Worm (Caenorhabditis elegans) whole organism, late embryonic: ENCODE measurements around the gene cyh-1.

ENCODE experiments used
- C08G9.2 ChIP-seq: sonication (generic microtip); optimal IDR thresholded peaks from 2 replicates; lab custom pipeline; 2016; ENCODE audit warnings: mild to moderate bottlenecking, missing genetic modification characterization, moderate library complexity, missing compliant biosample characterization
- C38D4.7 ChIP-seq: fragments of 200-800 bp; sonication (Bioruptor generic); optimal IDR thresholded peaks from 2 replicates; lab custom pipeline; 2018; ENCODE audit warnings: mild to moderate bottlenecking, missing genetic modification characterization, moderate library complexity, missing compliant biosample characterization
- F13H6.1 ChIP-seq: sonication (generic microtip); optimal IDR thresholded peaks from 2 replicates; lab custom pipeline; 2016; ENCODE audit warnings: missing genetic modification characterization, missing compliant biosample characterization
- K09A11.1 ChIP-seq: sonication (generic microtip); optimal IDR thresholded peaks from 2 replicates; lab custom pipeline; 2017; ENCODE audit warnings: antibody characterized with exemption, mild to moderate bottlenecking, missing genetic modification characterization, missing compliant biosample characterization; ENCODE audit not compliant: insufficient read depth
- T23F11.4 ChIP-seq: fragments of 200-800 bp; sonication (Bioruptor generic); optimal IDR thresholded peaks from 2 replicates; lab custom pipeline; 2018; ENCODE audit warnings: mild to moderate bottlenecking, missing genetic modification characterization, missing compliant biosample characterization
- Y22D7AL.16 ChIP-seq: sonication (generic microtip); optimal IDR thresholded peaks from 2 replicates; lab custom pipeline; 2016; ENCODE audit warnings: missing genetic modification characterization, missing compliant biosample characterization
- ahr-1 ChIP-seq: sonication (generic microtip); optimal IDR thresholded peaks from 2 replicates; lab custom pipeline; 2016; ENCODE audit warnings: missing genetic modification characterization, missing compliant biosample characterization
- ceh-14 ChIP-seq: sonication (generic microtip); optimal IDR thresholded peaks from 2 replicates; lab custom pipeline; 2016; ENCODE audit warnings: missing genotype, missing genetic modification characterization, missing compliant biosample characterization
- ceh-18 ChIP-seq: sonication (generic microtip); optimal IDR thresholded peaks from 2 replicates; lab custom pipeline; 2016; ENCODE audit warnings: missing genetic modification characterization, missing compliant biosample characterization
- ceh-2 ChIP-seq: sonication (generic microtip); optimal IDR thresholded peaks from 2 replicates; lab custom pipeline; 2016; ENCODE audit warnings: missing genotype, missing genetic modification characterization, missing compliant biosample characterization
- ceh-22 ChIP-seq: sonication (generic microtip); optimal IDR thresholded peaks from 2 replicates; lab custom pipeline; 2017; ENCODE audit warnings: missing biosample characterization, missing genetic modification characterization
- ceh-30 ChIP-seq: fragments of 150-350 bp; optimal IDR thresholded peaks from 2 replicates; lab custom pipeline; 2014; ENCODE audit warnings: missing biosample characterization, missing genetic modification characterization
- ceh-48 ChIP-seq: sonication (generic microtip); optimal IDR thresholded peaks from 2 replicates; lab custom pipeline; 2016; ENCODE audit warnings: missing genetic modification characterization, inconsistent platforms, missing compliant biosample characterization
- ceh-6 ChIP-seq: fragments of 200-800 bp; sonication (Bioruptor generic); optimal IDR thresholded peaks from 2 replicates; lab custom pipeline; 2018; ENCODE audit warnings: mild to moderate bottlenecking, missing genetic modification characterization, missing compliant biosample characterization
- che-1 ChIP-seq: sonication (generic microtip); optimal IDR thresholded peaks from 2 replicates; lab custom pipeline; 2016; ENCODE audit warnings: mild to moderate bottlenecking, missing genetic modification characterization, missing compliant biosample characterization
- dmd-4 ChIP-seq: sonication (generic microtip); optimal IDR thresholded peaks from 2 replicates; lab custom pipeline; 2016; ENCODE audit warnings: borderline replicate concordance, missing genetic modification characterization, missing compliant biosample characterization
- dve-1 ChIP-seq: sonication (generic microtip); optimal IDR thresholded peaks from 2 replicates; lab custom pipeline; 2017; ENCODE audit warnings: antibody characterized with exemption, mild to moderate bottlenecking, missing genetic modification characterization, missing compliant biosample characterization
- elt-2 ChIP-seq: sonication (generic microtip); optimal IDR thresholded peaks from 2 replicates; lab custom pipeline; 2016; ENCODE audit warnings: missing genetic modification reagents, missing genetic modification characterization, missing compliant biosample characterization
- elt-4 ChIP-seq: sonication (generic microtip); optimal IDR thresholded peaks from 2 replicates; lab custom pipeline; 2016; ENCODE audit warnings: missing genetic modification characterization, missing compliant biosample characterization
- ets-4 ChIP-seq: sonication (generic microtip); optimal IDR thresholded peaks from 2 replicates; lab custom pipeline; 2016; ENCODE audit warnings: missing genetic modification characterization, missing compliant biosample characterization
- eyg-1 ChIP-seq: sonication (generic microtip); optimal IDR thresholded peaks from 2 replicates; lab custom pipeline; 2016; ENCODE audit warnings: missing genotype, missing genetic modification characterization, missing compliant biosample characterization
- fax-1 ChIP-seq: sonication (generic microtip); optimal IDR thresholded peaks from 2 replicates; lab custom pipeline; 2016; ENCODE audit warnings: missing genotype, missing genetic modification characterization, missing compliant biosample characterization
- fkh-6 ChIP-seq: sonication (generic microtip); optimal IDR thresholded peaks from 2 replicates; lab custom pipeline; 2016; ENCODE audit warnings: missing genetic modification characterization, missing compliant biosample characterization
- gmeb-2 ChIP-seq: sonication (generic microtip); optimal IDR thresholded peaks from 2 replicates; lab custom pipeline; 2016; ENCODE audit warnings: missing genetic modification characterization, inconsistent platforms, missing compliant biosample characterization
- hlh-13 ChIP-seq: fragments of 200-800 bp; sonication (Bioruptor generic); optimal IDR thresholded peaks from 2 replicates; lab custom pipeline; 2018; ENCODE audit warnings: mild to moderate bottlenecking, missing genetic modification characterization, missing compliant biosample characterization
- hlh-15 ChIP-seq: sonication (generic microtip); optimal IDR thresholded peaks from 2 replicates; lab custom pipeline; 2016; ENCODE audit warnings: missing genetic modification characterization, missing compliant biosample characterization
- hlh-30 ChIP-seq: sonication (generic microtip); optimal IDR thresholded peaks from 2 replicates; lab custom pipeline; 2017; ENCODE audit warnings: antibody characterized with exemption, missing genetic modification characterization, missing compliant biosample characterization; ENCODE audit not compliant: insufficient read depth
- hlh-6 ChIP-seq: sonication (generic microtip); optimal IDR thresholded peaks from 2 replicates; lab custom pipeline; 2016; ENCODE audit warnings: missing genotype, missing genetic modification characterization, missing compliant biosample characterization
- mec-3 ChIP-seq: sonication (generic microtip); optimal IDR thresholded peaks from 2 replicates; lab custom pipeline; 2016; ENCODE audit warnings: borderline replicate concordance, missing genetic modification characterization, missing compliant biosample characterization
- nhr-11 ChIP-seq: fragments of 150-350 bp; optimal IDR thresholded peaks from 2 replicates; lab custom pipeline; 2014; ENCODE audit warnings: missing biosample characterization, missing genetic modification characterization
- nhr-232 ChIP-seq: sonication (generic microtip); optimal IDR thresholded peaks from 2 replicates; lab custom pipeline; 2016; ENCODE audit warnings: missing genetic modification characterization, missing compliant biosample characterization
- npax-4 ChIP-seq: sonication (generic microtip); optimal IDR thresholded peaks from 2 replicates; lab custom pipeline; 2016; ENCODE audit warnings: missing genetic modification characterization, missing compliant biosample characterization
- pag-3 ChIP-seq: sonication (generic microtip); optimal IDR thresholded peaks from 2 replicates; lab custom pipeline; 2016; ENCODE audit warnings: missing compliant biosample characterization, missing genetic modification characterization, borderline replicate concordance
- pat-9 ChIP-seq: fragments of 200-800 bp; sonication (Bioruptor generic); optimal IDR thresholded peaks from 2 replicates; lab custom pipeline; 2018; ENCODE audit warnings: mild to moderate bottlenecking, missing genetic modification characterization, moderate library complexity, missing compliant biosample characterization
- pax-1 ChIP-seq: fragments of 150-350 bp; optimal IDR thresholded peaks from 2 replicates; lab custom pipeline; 2014; ENCODE audit warnings: missing biosample characterization, missing genetic modification characterization
- pha-2 ChIP-seq: sonication (generic microtip); optimal IDR thresholded peaks from 2 replicates; lab custom pipeline; 2017; ENCODE audit warnings: mild to moderate bottlenecking, missing genetic modification characterization, missing compliant biosample characterization
- pha-4 ChIP-seq: fragments of 150-350 bp; optimal IDR thresholded peaks from 2 replicates; lab custom pipeline; 2018; ENCODE audit warnings: missing biosample characterization, missing genetic modification reagents, missing genetic modification characterization
- pqm-1 ChIP-seq: sonication (generic microtip); optimal IDR thresholded peaks from 2 replicates; lab custom pipeline; 2016; ENCODE audit warnings: missing genetic modification characterization, missing compliant biosample characterization
- rnt-1 ChIP-seq: sonication (generic microtip); optimal IDR thresholded peaks from 2 replicates; lab custom pipeline; 2016; ENCODE audit warnings: missing genetic modification characterization, missing compliant biosample characterization
- sdc-2 ChIP-seq: sonication (generic microtip); optimal IDR thresholded peaks from 2 replicates; lab custom pipeline; 2016; ENCODE audit warnings: missing genotype, missing genetic modification characterization, missing compliant biosample characterization
- sox-2 ChIP-seq: fragments of 200-800 bp; sonication (Bioruptor generic); IDR thresholded peaks from 2 replicates; pipeline ENCODE4 v1.3.6; 2022; ENCODE audit warnings: missing genetic modification reagents, missing genetic modification characterization, missing compliant biosample characterization
- sox-4 ChIP-seq: sonication (generic microtip); optimal IDR thresholded peaks from 2 replicates; lab custom pipeline; 2017; ENCODE audit warnings: mild to moderate bottlenecking, missing genetic modification characterization, inconsistent platforms, missing compliant biosample characterization
- syd-9 ChIP-seq: sonication (generic microtip); optimal IDR thresholded peaks from 2 replicates; lab custom pipeline; 2016; ENCODE audit warnings: mild to moderate bottlenecking, missing genetic modification characterization, moderate library complexity, missing compliant biosample characterization
- tbx-2 ChIP-seq: sonication (generic microtip); optimal IDR thresholded peaks from 2 replicates; lab custom pipeline; 2016; ENCODE audit warnings: missing genetic modification characterization, missing compliant biosample characterization
- tbx-7 ChIP-seq: sonication (generic microtip); optimal IDR thresholded peaks from 2 replicates; lab custom pipeline; 2016; ENCODE audit warnings: missing genotype, missing genetic modification characterization, missing compliant biosample characterization
- unc-42 ChIP-seq: sonication (generic microtip); optimal IDR thresholded peaks from 2 replicates; lab custom pipeline; 2016; ENCODE audit warnings: missing genotype, missing genetic modification characterization, missing compliant biosample characterization
- zip-5 ChIP-seq: sonication (generic microtip); optimal IDR thresholded peaks from 2 replicates; lab custom pipeline; 2016; ENCODE audit warnings: missing genetic modification characterization, missing compliant biosample characterization

Gene cyh-1

ce11 chrII:3518961-3519544 is 14.2 kb downstream of the cyh-1 start, which contains the start of gene clec-126 (continued):
- TF ChIP-seq hlh-6 (peak; percentile 85), ceh-48 (tag; lab: Kevin White, UChicago) (peak; percentile 53), dve-1 (peak; percentile 88), C38D4.7 (peak; percentile 75), ceh-18 (peak; percentile 71), ceh-6 (GFP tag; lab: Kevin White, UChicago) (peak; percentile 77), mec-3 (tag; lab: Kevin White, UChicago) (peak; percentile 0), ceh-2 (tag; lab: Kevin White, UChicago) (peak; percentile 67), elt-2 (peak; percentile 93), pag-3 (tag; lab: Kevin White, UChicago) (peak; percentile 19), pat-9 (tag; lab: Kevin White, UChicago) (peak; percentile 68), ceh-30 (tag; lab: Kevin White, UChicago) (no peak), syd-9 (tag; lab: Kevin White, UChicago) (peak; percentile 53), ceh-14 (tag; lab: Kevin White, UChicago) (peak; percentile 77), sox-2 (GFP tag; lab: Robert Waterston, UW) (no peak; the same call in 1 of the 2 replicates), F13H6.1 (peak; percentile 12), sdc-2 (tag; lab: Kevin White, UChicago) (peak; percentile 57), ceh-22 (tag; lab: Kevin White, UChicago) (no peak), dmd-4 (tag; lab: Kevin White, UChicago) (peak; percentile 62), T23F11.4 (GFP tag; lab: Kevin White, UChicago) (peak; percentile 1), pax-1 (no peak), tbx-7 (tag; lab: Kevin White, UChicago) (peak; percentile 59), pha-4 (tag; lab: Kevin White, UChicago) (no peak), K09A11.1 (tag; lab: Kevin White, UChicago) (peak; percentile 69), gmeb-2 (tag; lab: Kevin White, UChicago) (peak; percentile 52), pha-2 (tag; lab: Kevin White, UChicago) (peak; percentile 67), rnt-1 (peak; percentile 34), unc-42 (tag; lab: Kevin White, UChicago) (peak; percentile 85), che-1 (tag; lab: Kevin White, UChicago) (peak; percentile 75), nhr-11 (tag; lab: Kevin White, UChicago) (no peak), zip-5 (tag; lab: Kevin White, UChicago) (peak; percentile 65), ahr-1 (tag; lab: Kevin White, UChicago) (no peak), npax-4 (tag; lab: Kevin White, UChicago) (peak; percentile 46), elt-4 (peak; percentile 9), nhr-232 (tag; lab: Kevin White, UChicago) (peak; percentile 72), ets-4 (tag; lab: Kevin White, UChicago) (peak; percentile 5), hlh-13 (peak; percentile 54)

DNA sequence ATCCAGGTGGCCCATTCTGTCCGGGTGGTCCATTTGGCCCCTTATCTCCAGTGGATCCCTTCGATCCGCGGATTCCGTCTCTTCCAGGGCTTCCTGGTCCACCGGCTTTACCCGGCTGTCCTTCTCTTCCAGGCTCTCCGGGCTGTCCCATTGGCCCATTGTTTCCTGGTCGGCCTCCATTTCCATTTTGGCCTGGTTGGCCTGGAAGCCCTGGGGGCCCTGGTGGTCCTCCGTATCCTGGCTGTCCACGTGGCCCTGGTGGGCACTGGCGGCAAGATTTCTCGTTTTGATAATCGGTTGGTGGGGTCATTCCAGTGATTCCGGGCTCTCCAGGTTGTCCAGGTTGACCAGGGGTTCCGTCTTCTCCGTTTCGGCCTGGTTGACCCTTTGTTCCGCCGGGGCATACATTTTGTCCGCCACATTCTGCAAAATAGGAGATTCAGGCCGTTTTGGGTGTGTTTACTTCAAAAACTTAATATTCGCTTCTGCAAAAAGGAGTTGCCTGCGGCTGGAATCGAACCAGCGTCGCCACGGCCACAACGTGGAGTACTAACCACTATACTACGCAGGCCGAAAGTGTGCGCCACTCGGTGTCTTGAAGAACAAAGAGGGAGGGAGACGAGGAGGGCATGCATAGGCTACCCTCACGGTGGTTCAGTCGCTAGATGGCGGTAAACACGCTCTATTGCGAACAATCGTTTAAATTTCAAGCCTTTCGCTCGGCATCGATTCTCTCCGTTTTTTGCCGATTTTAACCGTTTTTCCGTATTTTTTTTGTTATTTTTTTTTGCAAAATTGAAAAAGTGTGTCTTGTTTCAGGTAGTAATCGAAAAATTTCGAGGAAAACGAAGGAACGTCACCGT is 16.4 kb downstream of the cyh-1 start, which contains the start of gene W09G10.9:
Gene W09G10.9, plus strand, starts transcription at position 813 of the 863 bp plus-strand sequence.
- TF ChIP-seq pha-2 (tag; lab: Kevin White, UChicago) (peak; percentile 77), hlh-30 (tag; lab: Kevin White, UChicago) (peak; percentile 5), ceh-22 (tag; lab: Kevin White, UChicago) (peak; percentile 59), hlh-6 (peak; percentile 77), pqm-1 (tag; lab: Kevin White, UChicago) (no peak), fkh-6 (tag; lab: Kevin White, UChicago) (peak; percentile 66), fax-1 (peak; percentile 65), Y22D7AL.16 (tag; lab: Kevin White, UChicago) (peak; percentile 55), sox-4 (tag; lab: Kevin White, UChicago) (peak; percentile 80), tbx-2 (tag; lab: Kevin White, UChicago) (peak; percentile 80), pat-9 (tag; lab: Kevin White, UChicago) (peak; percentile 73), hlh-15 (peak; percentile 49), npax-4 (tag; lab: Kevin White, UChicago) (peak; percentile 40), pha-4 (tag; lab: Kevin White, UChicago) (no peak), F13H6.1 (no peak), ceh-2 (tag; lab: Kevin White, UChicago) (peak; percentile 50), K09A11.1 (tag; lab: Kevin White, UChicago) (peak; percentile 26), eyg-1 (tag; lab: Kevin White, UChicago) (peak; percentile 49), C08G9.2 (tag; lab: Kevin White, UChicago) (peak; percentile 4), ceh-14 (tag; lab: Kevin White, UChicago) (peak; percentile 13), ets-4 (tag; lab: Kevin White, UChicago) (no peak), tbx-7 (tag; lab: Kevin White, UChicago) (no peak), pag-3 (tag; lab: Kevin White, UChicago) (no peak), elt-4 (no peak), ahr-1 (tag; lab: Kevin White, UChicago) (peak; percentile 46)
